Worm (Caenorhabditis elegans) whole organism, L1 larva: ENCODE measurements around the gene ZK1248.4.

Source experiments
- C34B4.2 ChIP-seq: sonication (generic microtip); optimal IDR thresholded peaks from 2 replicates; lab custom pipeline; 2017; ENCODE audit warnings: mild to moderate bottlenecking, missing genetic modification characterization, missing compliant biosample characterization
- F16B12.6 ChIP-seq: fragments of 150-350 bp; optimal IDR thresholded peaks from 2 replicates; lab custom pipeline; 2014; ENCODE audit warnings: missing biosample characterization, missing genetic modification characterization
- Y116A8C.19 ChIP-seq: sonication (generic microtip); optimal IDR thresholded peaks from 2 replicates; lab custom pipeline; 2016; ENCODE audit warnings: missing compliant biosample characterization, missing genetic modification characterization, borderline replicate concordance
- alr-1 ChIP-seq: fragments of 200-800 bp; sonication (Bioruptor generic); optimal IDR thresholded peaks from 2 replicates; lab custom pipeline; 2018; ENCODE audit warnings: borderline replicate concordance, mild to moderate bottlenecking, missing genetic modification characterization, missing compliant biosample characterization
- aly-2 ChIP-seq: fragments of 150-350 bp; optimal IDR thresholded peaks from 2 replicates; lab custom pipeline; 2014; ENCODE audit warnings: missing biosample characterization, missing genetic modification characterization
- ama-1 ChIP-seq: fragments of 150-350 bp; optimal IDR thresholded peaks from 2 replicates; lab custom pipeline; 2014
- ceh-82 ChIP-seq, 3 experiments: fragments of 150-350 bp in 1 of 3; sonication (generic microtip) in 2 of 3; optimal IDR thresholded peaks; 2 replicates each; lab custom pipeline; 2014 to 2017; ENCODE audit warnings: missing biosample characterization in 3 of 3, missing genetic modification characterization in 3 of 3
- ceh-90 ChIP-seq: sonication (generic microtip); optimal IDR thresholded peaks from 2 replicates; lab custom pipeline; 2016; ENCODE audit warnings: missing genetic modification characterization, missing compliant biosample characterization
- ces-1 ChIP-seq: fragments of 150-350 bp; optimal IDR thresholded peaks from 2 replicates; lab custom pipeline; 2014; ENCODE audit warnings: missing biosample characterization, missing genetic modification reagents, missing genetic modification characterization
- dsc-1 ChIP-seq: sonication (generic microtip); optimal IDR thresholded peaks from 2 replicates; lab custom pipeline; 2016; ENCODE audit warnings: mild to moderate bottlenecking, missing genetic modification characterization, missing compliant biosample characterization
- efl-1 ChIP-seq, 4 experiments: fragments of 150-350 bp; optimal IDR thresholded peaks in 3 of 4; peaks in 1 of 4; 1 replicate in 1 of 4; 2 replicates in 3 of 4; lab custom pipeline; 2014; ENCODE audit warnings: missing biosample characterization in 2 of 4, missing genetic modification characterization in 2 of 4, missing genetic modification reagents in 2 of 4
- efl-3 ChIP-seq: fragments of 200-800 bp; sonication (Bioruptor generic); optimal IDR thresholded peaks from 2 replicates; lab custom pipeline; 2018; ENCODE audit warnings: mild to moderate bottlenecking, missing genetic modification characterization, missing compliant biosample characterization
- elt-2 ChIP-seq: sonication (generic microtip); optimal IDR thresholded peaks from 2 replicates; lab custom pipeline; 2016; ENCODE audit warnings: missing genetic modification characterization, mild to moderate bottlenecking, inconsistent platforms, missing compliant biosample characterization, missing genetic modification reagents
- elt-3 ChIP-seq, 6 experiments: fragments of 150-350 bp in 1 of 6; sonication (generic microtip); optimal IDR thresholded peaks; 2 replicates each; lab custom pipeline; 2017 to 2018; ENCODE audit warnings: missing biosample characterization in 6 of 6, missing genetic modification characterization in 6 of 6, inconsistent platforms in 1 of 6
- ets-5 ChIP-seq: fragments of 200-800 bp; sonication (Bioruptor generic); IDR thresholded peaks from 2 replicates; pipeline ENCODE4 v1.3.6; 2022; ENCODE audit warnings: missing genetic modification characterization, missing compliant biosample characterization
- fkh-10 ChIP-seq: sonication (generic microtip); optimal IDR thresholded peaks from 2 replicates; lab custom pipeline; 2017; ENCODE audit warnings: missing biosample characterization, missing genetic modification reagents, missing genetic modification characterization
- fkh-4 ChIP-seq: sonication (generic microtip); optimal IDR thresholded peaks from 2 replicates; lab custom pipeline; 2016; ENCODE audit warnings: missing compliant biosample characterization, missing genetic modification characterization, borderline replicate concordance
- fkh-8 ChIP-seq: sonication (generic microtip); optimal IDR thresholded peaks from 2 replicates; lab custom pipeline; 2016; ENCODE audit warnings: mild to moderate bottlenecking, missing genetic modification characterization, missing compliant biosample characterization
- hlh-4 ChIP-seq: sonication (generic microtip); optimal IDR thresholded peaks from 2 replicates; lab custom pipeline; 2016; ENCODE audit warnings: mild to moderate bottlenecking, missing genetic modification characterization, missing compliant biosample characterization
- hpl-2 ChIP-seq: fragments of 150-350 bp; optimal IDR thresholded peaks from 2 replicates; lab custom pipeline; 2014; ENCODE audit warnings: missing biosample characterization, missing genetic modification reagents, missing genetic modification characterization
- irx-1 ChIP-seq: sonication (generic microtip); optimal IDR thresholded peaks from 2 replicates; lab custom pipeline; 2016; ENCODE audit warnings: missing genetic modification characterization, missing compliant biosample characterization
- isw-1 ChIP-seq: fragments of 200-800 bp; sonication (Bioruptor generic); IDR thresholded peaks from 2 replicates; pipeline ENCODE4 v1.3.6; 2022; ENCODE audit warnings: missing genetic modification characterization, missing compliant biosample characterization
- jun-1 ChIP-seq: fragments of 150-350 bp; optimal IDR thresholded peaks from 2 replicates; lab custom pipeline; 2014; ENCODE audit warnings: missing biosample characterization, missing genetic modification reagents, missing genetic modification characterization
- lin-14 ChIP-seq: fragments of 200-800 bp; sonication (Bioruptor generic); optimal IDR thresholded peaks from 2 replicates; lab custom pipeline; 2018; ENCODE audit warnings: mild to moderate bottlenecking, missing genetic modification characterization, moderate library complexity, missing compliant biosample characterization
- lin-35 ChIP-seq, 2 experiments: fragments of 150-350 bp; optimal IDR thresholded peaks; 2 replicates each; lab custom pipeline; 2014; ENCODE audit warnings: missing biosample characterization in 2 of 2, missing genetic modification characterization in 2 of 2, missing genetic modification reagents in 2 of 2
- lin-39 ChIP-seq: fragments of 150-350 bp; optimal IDR thresholded peaks from 2 replicates; lab custom pipeline; 2014; ENCODE audit warnings: missing biosample characterization, missing genetic modification reagents, missing genetic modification characterization
- lir-3 ChIP-seq: sonication (generic microtip); optimal IDR thresholded peaks from 2 replicates; lab custom pipeline; 2016; ENCODE audit warnings: mild to moderate bottlenecking, missing genetic modification characterization, moderate library complexity, missing compliant biosample characterization; ENCODE audit not compliant: poor library complexity
- lsy-2 ChIP-seq, 2 experiments: fragments of 150-350 bp; optimal IDR thresholded peaks; 2 replicates each; lab custom pipeline; 2014; ENCODE audit warnings: missing biosample characterization in 2 of 2, missing genetic modification characterization in 2 of 2
- mab-9 ChIP-seq: fragments of 200-800 bp; sonication (Bioruptor generic); IDR thresholded peaks from 2 replicates; pipeline ENCODE4 v1.3.6; 2022; ENCODE audit warnings: missing genetic modification reagents, missing genetic modification characterization, missing compliant biosample characterization
- mdl-1 ChIP-seq, 2 experiments: fragments of 150-350 bp; optimal IDR thresholded peaks; 2 replicates each; lab custom pipeline; 2014 to 2017; ENCODE audit warnings: missing biosample characterization in 2 of 2, missing genetic modification characterization in 2 of 2, inconsistent platforms in 1 of 2
- mef-2 ChIP-seq: fragments of 150-350 bp; optimal IDR thresholded peaks from 2 replicates; lab custom pipeline; 2014; ENCODE audit warnings: missing biosample characterization, missing genetic modification characterization
- nhr-19 ChIP-seq: fragments of 200-800 bp; sonication (Bioruptor generic); conservative IDR thresholded peaks from 2 replicates; pipeline ENCODE4 v1.3.6; 2022; ENCODE audit warnings: missing genetic modification characterization, missing compliant biosample characterization
- nhr-20 ChIP-seq: sonication (generic microtip); optimal IDR thresholded peaks from 2 replicates; lab custom pipeline; 2016; ENCODE audit warnings: mild to moderate bottlenecking, missing genetic modification characterization, missing compliant biosample characterization
- nhr-47 ChIP-seq: sonication (generic microtip); optimal IDR thresholded peaks from 2 replicates; lab custom pipeline; 2016; ENCODE audit warnings: mild to moderate bottlenecking, missing genetic modification characterization, moderate library complexity, missing compliant biosample characterization
- nhr-76 ChIP-seq: sonication (generic microtip); optimal IDR thresholded peaks from 2 replicates; lab custom pipeline; 2017; ENCODE audit warnings: missing biosample characterization, missing genetic modification characterization
- nhr-84 ChIP-seq: sonication (generic microtip); optimal IDR thresholded peaks from 2 replicates; lab custom pipeline; 2017; ENCODE audit warnings: missing biosample characterization, missing genetic modification characterization
- nhr-85 ChIP-seq: sonication (generic microtip); peaks from one replicate; lab custom pipeline; 2016; ENCODE audit warnings: missing genetic modification characterization, inconsistent platforms, missing compliant biosample characterization
- pag-3 ChIP-seq: sonication (generic microtip); optimal IDR thresholded peaks from 2 replicates; lab custom pipeline; 2017; ENCODE audit warnings: missing genetic modification characterization, mild to moderate bottlenecking, missing compliant biosample characterization, antibody characterized with exemption, borderline replicate concordance; ENCODE audit not compliant: insufficient read depth
- pqm-1 ChIP-seq: sonication (generic microtip); optimal IDR thresholded peaks from 3 replicates; lab custom pipeline; 2017; ENCODE audit warnings: missing biosample characterization, missing genetic modification characterization
- rnt-1 ChIP-seq: sonication (generic microtip); optimal IDR thresholded peaks from 2 replicates; lab custom pipeline; 2016; ENCODE audit warnings: mild to moderate bottlenecking, missing genetic modification characterization, moderate library complexity, missing compliant biosample characterization
- skn-1 ChIP-seq: fragments of 150-350 bp; optimal IDR thresholded peaks from 2 replicates; lab custom pipeline; 2014; ENCODE audit warnings: missing biosample characterization, missing genetic modification characterization
- snu-23 ChIP-seq: sonication (generic microtip); optimal IDR thresholded peaks from 2 replicates; lab custom pipeline; 2016; ENCODE audit warnings: missing genetic modification characterization, missing compliant biosample characterization
- sox-4 ChIP-seq: sonication (generic microtip); optimal IDR thresholded peaks from 2 replicates; lab custom pipeline; 2016; ENCODE audit warnings: missing genetic modification characterization, missing compliant biosample characterization
- sup-37 ChIP-seq: fragments of 200-800 bp; sonication (Bioruptor generic); optimal IDR thresholded peaks from 2 replicates; lab custom pipeline; 2018; ENCODE audit warnings: mild to moderate bottlenecking, missing genetic modification characterization, missing compliant biosample characterization
- swsn-7 ChIP-seq: sonication (generic microtip); optimal IDR thresholded peaks from 2 replicates; lab custom pipeline; 2016; ENCODE audit warnings: missing genetic modification characterization, missing compliant biosample characterization
- unc-130 ChIP-seq: fragments of 150-350 bp; optimal IDR thresholded peaks from 2 replicates; lab custom pipeline; 2017; ENCODE audit warnings: missing biosample characterization, missing genetic modification characterization, inconsistent platforms
- unc-30 ChIP-seq: sonication (generic microtip); optimal IDR thresholded peaks from 2 replicates; lab custom pipeline; 2017; ENCODE audit warnings: missing biosample characterization, missing genetic modification characterization
- unc-62 ChIP-seq: fragments of 150-350 bp; optimal IDR thresholded peaks from 2 replicates; lab custom pipeline; 2014; ENCODE audit warnings: missing biosample characterization, missing genetic modification reagents, missing genetic modification characterization
- unc-98 ChIP-seq: fragments of 200-800 bp; sonication (Bioruptor generic); IDR thresholded peaks from 2 replicates; pipeline ENCODE4 v1.3.6; 2022; ENCODE audit warnings: missing genetic modification characterization, missing compliant biosample characterization
- xbp-1 ChIP-seq: sonication (generic microtip); optimal IDR thresholded peaks from 2 replicates; lab custom pipeline; 2016; ENCODE audit warnings: missing genetic modification characterization, missing compliant biosample characterization
- zag-1 ChIP-seq: fragments of 150-350 bp; optimal IDR thresholded peaks from 2 replicates; lab custom pipeline; 2014; ENCODE audit warnings: missing biosample characterization, missing genetic modification characterization
- ztf-11 ChIP-seq, 2 experiments: sonication (generic microtip); optimal IDR thresholded peaks; 2 replicates each; lab custom pipeline; 2016 to 2017; ENCODE audit warnings: missing genetic modification characterization in 2 of 2, missing biosample characterization in 1 of 2, missing compliant biosample characterization in 1 of 2
- ztf-4 ChIP-seq: fragments of 150-350 bp; optimal IDR thresholded peaks from 2 replicates; lab custom pipeline; 2014; ENCODE audit warnings: missing biosample characterization, missing genetic modification characterization

ZK1248.4 gene

ce11 chrII:5839227-5839626 is 20.8 kb downstream of the ZK1248.4 start, which contains the start of gene ZK1248.19:
ZK1248.19 (minus strand) TSS chrII:5839414.
- no peak for TF ChIP-seq isw-1 (GFP tag; lab: Robert Waterston, UW)
- TF ChIP-seq unc-30 (tag; lab: Kevin White, UChicago): no peak
- no peak for TF ChIP-seq aly-2 (tag; lab: Kevin White, UChicago)
- TF ChIP-seq efl-3 (GFP tag; lab: Kevin White, UChicago): no peak
- no peak for TF ChIP-seq skn-1 (tag; lab: Kevin White, UChicago)
- no peak for TF ChIP-seq pag-3 (tag; lab: Kevin White, UChicago)
- peak; percentile 42 to 58 for TF ChIP-seq lsy-2 (tag; optimal IDR thresholded peaks at IDR 0.05; lab: Kevin White, UChicago)
- no peak for TF ChIP-seq zag-1 (tag; lab: Kevin White, UChicago)
- no peak for TF ChIP-seq unc-62
- TF ChIP-seq lin-35 (GFP tag; optimal IDR thresholded peaks at IDR 0.05; lab: Kevin White, UChicago): peak in 1 of 2 experiments; percentile 39
- TF ChIP-seq mab-9 (GFP tag; lab: Robert Waterston, UW): no peak
- TF ChIP-seq mdl-1 (tag; optimal IDR thresholded peaks at IDR 0.05; lab: Kevin White, UChicago): no peak
- TF ChIP-seq nhr-19 (GFP tag; lab: Robert Waterston, UW): no peak
- no peak for TF ChIP-seq unc-98 (GFP tag; lab: Robert Waterston, UW)
- no peak for TF ChIP-seq C34B4.2 (tag; lab: Kevin White, UChicago)
- TF ChIP-seq unc-130: peak; percentile 32
- no peak for TF ChIP-seq nhr-84 (tag; lab: Kevin White, UChicago)
- no peak for TF ChIP-seq ztf-4 (tag; lab: Kevin White, UChicago)
- TF ChIP-seq nhr-76 (tag; lab: Kevin White, UChicago): no peak
- TF ChIP-seq alr-1 (tag; lab: Kevin White, UChicago): no peak
- peak; percentile 53 to 54 for TF ChIP-seq efl-1 (optimal IDR thresholded peaks at IDR 0.05; lab: Kevin White, UChicago)
- TF ChIP-seq efl-1 (GFP tag; optimal IDR thresholded peaks at IDR 0.05 in 1 of 2; lab: Kevin White, UChicago): peak; percentile 32 to 95
- no peak for TF ChIP-seq irx-1 (tag; lab: Kevin White, UChicago)
- no peak for TF ChIP-seq ztf-11 (tag; optimal IDR thresholded peaks at IDR 0.05; lab: Kevin White, UChicago)
- TF ChIP-seq lin-14 (GFP tag; lab: Kevin White, UChicago): peak; percentile 13
- no peak for TF ChIP-seq sup-37
- no peak for TF ChIP-seq fkh-8 (tag; lab: Kevin White, UChicago)
- TF ChIP-seq xbp-1 (tag; lab: Kevin White, UChicago): peak; percentile 15
- no peak for TF ChIP-seq fkh-4 (tag; lab: Kevin White, UChicago)
- TF ChIP-seq lin-39: no peak
- TF ChIP-seq swsn-7: peak; percentile 17
- no peak for TF ChIP-seq hpl-2 (GFP tag; lab: Kevin White, UChicago)
- TF ChIP-seq elt-3 (tag; optimal IDR thresholded peaks at IDR 0.05; lab: Kevin White, UChicago): peak in 1 of 6 experiments; percentile 4
- no peak for TF ChIP-seq mef-2 (tag; lab: Kevin White, UChicago)
- TF ChIP-seq ceh-82 (tag; optimal IDR thresholded peaks at IDR 0.05; lab: Kevin White, UChicago): peak in 1 of 3 experiments; percentile 13
- no peak for TF ChIP-seq fkh-10 (GFP tag; lab: Kevin White, UChicago)
- peak; percentile 9 for TF ChIP-seq nhr-85 (tag; lab: Kevin White, UChicago)
- TF ChIP-seq ceh-90 (tag; lab: Kevin White, UChicago): no peak
- no peak for TF ChIP-seq ama-1 (lab: Kevin White, UChicago)
- no peak for TF ChIP-seq hlh-4 (tag; lab: Kevin White, UChicago)
- TF ChIP-seq sox-4 (tag; lab: Kevin White, UChicago): no peak
- peak; percentile 35 for TF ChIP-seq nhr-47
- TF ChIP-seq F16B12.6 (tag; lab: Kevin White, UChicago): peak; percentile 88
- TF ChIP-seq nhr-20: peak; percentile 39
- TF ChIP-seq lir-3 (tag; lab: Kevin White, UChicago): no peak
- peak; percentile 56 for TF ChIP-seq rnt-1 (tag; lab: Kevin White, UChicago)
- TF ChIP-seq ets-5: no peak
- TF ChIP-seq elt-2 (tag; lab: Kevin White, UChicago): no peak
- peak; percentile 53 for TF ChIP-seq snu-23
- TF ChIP-seq Y116A8C.19: no peak
- TF ChIP-seq pqm-1 (tag; lab: Kevin White, UChicago): no peak
- TF ChIP-seq jun-1 (tag; lab: Kevin White, UChicago): no peak
- peak; percentile 14 for TF ChIP-seq dsc-1 (tag; lab: Kevin White, UChicago)
- no peak for TF ChIP-seq ces-1 (GFP tag; lab: Kevin White, UChicago)
